Worm (Caenorhabditis elegans) whole organism, L3 larva: ENCODE data around the gene marc-5.
"Not testable (repeated sequence)": the region's sequence is repeated elsewhere in the genome, so short reads cannot be mapped to it uniquely, and the experiment has no call there.

Experiments
- ZK546.5 ChIP-seq: sonication (generic microtip); optimal IDR thresholded peaks from 2 replicates; lab custom pipeline; 2017; ENCODE audit warnings: missing biosample characterization, missing genetic modification characterization
- aly-2 ChIP-seq: fragments of 150-350 bp; optimal IDR thresholded peaks from 2 replicates; lab custom pipeline; 2014; ENCODE audit warnings: missing biosample characterization, missing genetic modification characterization
- ama-1 ChIP-seq: fragments of 150-350 bp; optimal IDR thresholded peaks from 2 replicates; lab custom pipeline; 2018
- ceh-16 ChIP-seq: sonication (generic microtip); optimal IDR thresholded peaks from 2 replicates; lab custom pipeline; 2017; ENCODE audit warnings: missing biosample characterization, missing genetic modification characterization
- ceh-82 ChIP-seq: fragments of 150-350 bp; optimal IDR thresholded peaks from 2 replicates; lab custom pipeline; 2014; ENCODE audit warnings: missing biosample characterization, missing genetic modification characterization
- daf-12 ChIP-seq: fragments of 150-350 bp; optimal IDR thresholded peaks from 2 replicates; lab custom pipeline; 2014; ENCODE audit warnings: missing biosample characterization, missing genetic modification reagents, missing genetic modification characterization
- egl-5 ChIP-seq: fragments of 150-350 bp; optimal IDR thresholded peaks from 2 replicates; lab custom pipeline; 2017; ENCODE audit warnings: missing biosample characterization, missing genetic modification reagents, missing genetic modification characterization, inconsistent platforms
- elt-2 ChIP-seq: sonication (generic microtip); optimal IDR thresholded peaks from 2 replicates; lab custom pipeline; 2016; ENCODE audit warnings: missing genetic modification reagents, mild to moderate bottlenecking, missing genetic modification characterization, missing compliant biosample characterization
- elt-3 ChIP-seq, 3 experiments: fragments of 150-350 bp in 1 of 3; sonication (generic microtip) in 2 of 3; optimal IDR thresholded peaks; 2 replicates in 2 of 3; 4 replicates in 1 of 3; lab custom pipeline; 2014 to 2017; ENCODE audit warnings: missing biosample characterization in 3 of 3, missing genetic modification characterization in 3 of 3
- eor-1 ChIP-seq, 2 experiments: fragments of 150-350 bp; optimal IDR thresholded peaks; 2 replicates each; lab custom pipeline; 2014 to 2018; ENCODE audit warnings: missing biosample characterization in 2 of 2, missing genetic modification characterization in 2 of 2
- fkh-10 ChIP-seq: sonication (generic microtip); optimal IDR thresholded peaks from 2 replicates; lab custom pipeline; 2017; ENCODE audit warnings: missing biosample characterization, missing genetic modification reagents, missing genetic modification characterization
- fos-1 ChIP-seq: fragments of 150-350 bp; optimal IDR thresholded peaks from 2 replicates; lab custom pipeline; 2014; ENCODE audit warnings: missing biosample characterization, missing genetic modification characterization
- lin-39 ChIP-seq: fragments of 150-350 bp; optimal IDR thresholded peaks from 2 replicates; lab custom pipeline; 2018; ENCODE audit warnings: missing biosample characterization, missing genetic modification reagents, missing genetic modification characterization
- mdl-1 ChIP-seq: fragments of 150-350 bp; optimal IDR thresholded peaks from 2 replicates; lab custom pipeline; 2014; ENCODE audit warnings: missing biosample characterization, missing genetic modification characterization
- mml-1 ChIP-seq: fragments of 150-350 bp; sonication (generic microtip); optimal IDR thresholded peaks from 3 replicates; lab custom pipeline; 2014; ENCODE audit warnings: missing biosample characterization, missing genetic modification characterization
- nfya-1 ChIP-seq: sonication (generic microtip); optimal IDR thresholded peaks from 2 replicates; lab custom pipeline; 2017; ENCODE audit warnings: missing genetic modification characterization, mild to moderate bottlenecking, missing compliant biosample characterization, antibody characterized with exemption, moderate library complexity; ENCODE audit not compliant: insufficient read depth
- nhr-237 ChIP-seq: fragments of 150-350 bp; optimal IDR thresholded peaks from 2 replicates; lab custom pipeline; 2014; ENCODE audit warnings: missing biosample characterization, missing genetic modification characterization
- nhr-43 ChIP-seq: sonication (generic microtip); optimal IDR thresholded peaks from 2 replicates; lab custom pipeline; 2016; ENCODE audit warnings: mild to moderate bottlenecking, missing genetic modification characterization, missing compliant biosample characterization; ENCODE audit not compliant: poor library complexity, severe bottlenecking
- nhr-67 ChIP-seq: fragments of 150-350 bp; optimal IDR thresholded peaks from 2 replicates; lab custom pipeline; 2014; ENCODE audit warnings: missing biosample characterization, missing genetic modification characterization
- nhr-77 ChIP-seq: fragments of 150-350 bp; optimal IDR thresholded peaks from 2 replicates; lab custom pipeline; 2014; ENCODE audit warnings: missing biosample characterization, missing genetic modification characterization
- sea-2 ChIP-seq: fragments of 150-350 bp; sonication (generic microtip); optimal IDR thresholded peaks from 4 replicates; lab custom pipeline; 2014; ENCODE audit warnings: missing biosample characterization, missing genetic modification reagents, missing genetic modification characterization
- skn-1 ChIP-seq: fragments of 150-350 bp; optimal IDR thresholded peaks from 2 replicates; lab custom pipeline; 2014; ENCODE audit warnings: missing biosample characterization, missing genetic modification characterization
- snpc-4 ChIP-seq: fragments of 150-350 bp; optimal IDR thresholded peaks from 2 replicates; lab custom pipeline; 2014; ENCODE audit warnings: missing biosample characterization, missing genetic modification characterization
- tbx-2 ChIP-seq: sonication (generic microtip); optimal IDR thresholded peaks from 2 replicates; lab custom pipeline; 2016; ENCODE audit warnings: mild to moderate bottlenecking, missing genetic modification characterization, missing compliant biosample characterization
- unc-39 ChIP-seq: sonication (generic microtip); optimal IDR thresholded peaks from 4 replicates; lab custom pipeline; 2017; ENCODE audit warnings: missing biosample characterization, missing genetic modification characterization
- unc-62 ChIP-seq: fragments of 150-350 bp; sonication (generic microtip); optimal IDR thresholded peaks from 4 replicates; lab custom pipeline; 2014; ENCODE audit warnings: missing biosample characterization, missing genetic modification reagents, missing genetic modification characterization
- zag-1 ChIP-seq: fragments of 150-350 bp; optimal IDR thresholded peaks from 2 replicates; lab custom pipeline; 2014; ENCODE audit warnings: missing biosample characterization, missing genetic modification characterization
- ztf-11 ChIP-seq: fragments of 150-350 bp; optimal IDR thresholded peaks from 2 replicates; lab custom pipeline; 2014; ENCODE audit warnings: missing biosample characterization, missing genetic modification characterization
- ztf-4 ChIP-seq: fragments of 150-350 bp; optimal IDR thresholded peaks from 2 replicates; lab custom pipeline; 2014; ENCODE audit warnings: missing biosample characterization, missing genetic modification characterization

Gene marc-5

DNA sequence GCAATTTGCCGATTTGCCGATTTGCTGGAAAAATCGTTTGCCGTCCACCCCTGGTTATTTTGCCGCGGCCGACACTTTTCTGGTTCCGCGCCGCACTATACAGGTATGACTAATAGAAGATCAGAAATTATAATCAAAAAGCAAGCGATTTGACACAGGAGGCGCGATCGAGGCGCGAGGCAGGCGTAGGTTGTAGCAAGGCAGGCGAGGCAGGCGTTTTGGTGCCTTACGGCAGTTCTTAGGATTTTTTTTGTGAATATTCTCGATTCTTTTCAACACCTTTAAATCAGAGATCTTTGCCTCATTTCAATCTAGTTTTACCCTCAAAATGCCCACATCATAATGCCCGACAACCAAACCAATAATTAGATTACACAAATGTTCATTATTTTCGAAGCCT lies 55.2 kb downstream of the marc-5 start, which contains the start of gene sre-56:
Gene sre-56 (plus strand): TSS at position 301 of the 400 bp plus-strand sequence.
- TF ChIP-seq snpc-4 (tag; lab: Kevin White, UChicago) (no peak), ztf-4 (no peak), nhr-67 (tag; lab: Kevin White, UChicago) (no peak), aly-2 (no peak), elt-3 (tag; optimal IDR thresholded peaks at IDR 0.05; lab: Kevin White, UChicago) (no peak), ama-1 (lab: Kevin White, UChicago) (no peak), tbx-2 (tag; lab: Kevin White, UChicago) (no peak), unc-62 (no peak), ztf-11 (tag; lab: Kevin White, UChicago) (no peak), ceh-82 (no peak), nhr-237 (no peak)

DNA sequence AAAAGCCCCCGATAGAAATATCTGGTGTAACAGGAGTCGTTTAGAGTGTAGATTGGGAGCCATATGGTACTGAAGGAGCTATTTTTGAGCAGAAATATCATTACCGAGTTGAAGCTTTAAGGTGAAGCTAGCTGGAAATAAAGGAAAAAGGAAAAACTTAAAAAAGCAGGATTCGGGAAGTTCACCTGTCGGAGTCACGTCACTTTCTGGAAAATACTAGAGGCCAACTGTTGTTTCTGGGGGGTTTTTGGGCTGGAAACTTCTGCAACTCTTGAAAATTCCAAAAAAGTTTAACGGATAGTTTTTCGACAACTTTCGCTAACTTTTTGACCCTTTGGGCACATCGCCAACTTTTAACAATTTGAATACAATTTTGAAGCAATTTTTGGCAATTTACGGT lies 56.0 kb downstream of the marc-5 start, which contains the start of gene sre-53:
Gene sre-53 (minus strand): TSS at position 101 of the 400 bp plus-strand sequence.
- TF ChIP-seq ztf-4 (no peak), nhr-77 (tag; lab: Kevin White, UChicago) (no peak), nhr-237 (no peak), elt-3 (tag; optimal IDR thresholded peaks at IDR 0.05; lab: Kevin White, UChicago) (no peak), elt-2 (no peak), ZK546.5 (tag; lab: Kevin White, UChicago) (no peak)

ce11 chrII:12318541-12318940 lies 60.8 kb downstream of the marc-5 start, which contains the start of gene sre-49:
sre-49 (plus strand) TSS chrII:12318841.
- not testable (repeated sequence) for TF ChIP-seq nhr-43 (tag; lab: Kevin White, UChicago); mml-1; nfya-1 (tag; lab: Kevin White, UChicago)

DNA sequence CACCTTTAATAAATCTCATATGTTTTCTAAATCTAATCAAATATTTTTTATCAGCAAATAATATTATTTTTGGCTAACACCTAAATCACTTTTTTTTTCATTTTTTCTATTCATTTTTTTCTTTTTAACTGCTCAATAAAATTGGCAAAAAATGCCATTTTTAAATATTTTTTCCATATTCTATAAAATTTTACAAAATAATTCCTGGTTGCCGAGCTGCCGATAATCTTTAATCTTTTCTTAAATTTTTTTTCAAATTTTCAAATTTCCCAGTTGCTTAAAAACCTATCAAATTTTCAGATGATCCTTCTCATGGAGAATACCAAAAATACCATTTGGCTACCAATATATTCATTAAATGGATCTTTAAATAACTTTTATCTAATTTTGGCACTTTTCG lies 67.8 kb downstream of the marc-5 start, which contains the start of gene sre-51:
Gene sre-51 (plus strand): TSS at position 301 of the 400 bp plus-strand sequence.
- no peak for TF ChIP-seq eor-1 (tag; optimal IDR thresholded peaks at IDR 0.05; lab: Kevin White, UChicago)
- TF ChIP-seq mdl-1 (tag; lab: Kevin White, UChicago) = no peak
- TF ChIP-seq tbx-2 (tag; lab: Kevin White, UChicago) = no peak
- no peak for TF ChIP-seq daf-12 (tag; lab: Kevin White, UChicago)
- TF ChIP-seq nhr-43 (tag; lab: Kevin White, UChicago) = no peak
- TF ChIP-seq nhr-77 (tag; lab: Kevin White, UChicago) = no peak
- no peak for TF ChIP-seq egl-5 (tag; lab: Kevin White, UChicago)
- no peak for TF ChIP-seq fos-1 (tag; lab: Kevin White, UChicago)
- no peak for TF ChIP-seq skn-1 (tag; lab: Kevin White, UChicago)
- no peak for TF ChIP-seq nhr-237
- no peak for TF ChIP-seq fkh-10 (GFP tag; lab: Kevin White, UChicago)

DNA sequence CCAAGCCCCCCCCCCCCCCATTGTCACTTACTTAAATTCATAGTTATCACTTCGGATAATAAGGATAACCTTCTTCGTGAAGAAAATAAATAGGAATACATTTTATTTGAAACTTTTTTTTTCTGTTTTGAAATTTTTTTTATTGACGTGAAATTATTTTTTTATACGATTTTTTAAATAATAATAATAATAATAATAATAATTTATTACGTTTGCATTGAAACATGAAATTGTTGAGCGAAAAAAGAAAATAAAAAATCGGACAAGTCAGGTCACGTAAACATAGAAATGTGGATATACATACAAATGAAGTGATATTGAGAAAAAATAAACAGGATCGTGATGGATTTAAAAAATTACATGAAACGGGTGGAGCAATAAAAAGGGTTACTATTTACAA lies 69.7 kb downstream of the marc-5 start, which contains the start of gene C50E10.2:
Gene C50E10.2 (minus strand): TSS at position 101 of the 400 bp plus-strand sequence.
- TF ChIP-seq ceh-16 (tag; lab: Kevin White, UChicago) = no peak
- TF ChIP-seq daf-12 (tag; lab: Kevin White, UChicago) = no peak
- no peak for TF ChIP-seq lin-39 (tag; lab: Kevin White, UChicago)
- no peak for TF ChIP-seq elt-2
- TF ChIP-seq zag-1 (tag; lab: Kevin White, UChicago) = no peak
- no peak for TF ChIP-seq unc-39 (tag; lab: Kevin White, UChicago)
- TF ChIP-seq nhr-67 (tag; lab: Kevin White, UChicago) = no peak
- no peak for TF ChIP-seq sea-2 (GFP tag; lab: Kevin White, UChicago)
- TF ChIP-seq ama-1 (lab: Kevin White, UChicago) = no peak
- no peak for TF ChIP-seq nhr-43 (tag; lab: Kevin White, UChicago)
- no peak for TF ChIP-seq nfya-1 (tag; lab: Kevin White, UChicago)
